Worm (Caenorhabditis elegans): ENCODE results near the gene Y17G9B.2.

- TF ChIP-seq pha-4 (tag; optimal IDR thresholded peaks at IDR 0.05): no peak
- no peak for TF ChIP-seq odd-2 (tag; optimal IDR thresholded peaks at IDR 0.05)
- no peak for TF ChIP-seq T23F11.4 (GFP tag; optimal IDR thresholded peaks at IDR 0.05)
- TF ChIP-seq ceh-24 (tag; optimal IDR thresholded peaks at IDR 0.05): no peak
- no peak for TF ChIP-seq unc-55 (GFP tag; optimal IDR thresholded peaks at IDR 0.05)
- TF ChIP-seq nhr-11 (tag; optimal IDR thresholded peaks at IDR 0.05): no peak
- TF ChIP-seq fkh-10 (GFP tag; optimal IDR thresholded peaks at IDR 0.05): no peak
- no peak for TF ChIP-seq elt-4 (tag; optimal IDR thresholded peaks at IDR 0.05)
- TF ChIP-seq dve-1 (tag; optimal IDR thresholded peaks at IDR 0.05): no peak
- no peak for TF ChIP-seq nhr-232 (tag; optimal IDR thresholded peaks at IDR 0.05)
- TF ChIP-seq pag-3 (tag; optimal IDR thresholded peaks at IDR 0.05; ENCODE audit: borderline replicate concordance): no peak
- TF ChIP-seq dmd-4 (tag; optimal IDR thresholded peaks at IDR 0.05; ENCODE audit: borderline replicate concordance): no peak
These were observed 12.1 kb downstream of the Y17G9B.2 start, which contains the start of gene R11E3.19 for ce11 chrIV:4776001-4776400.

All from whole organism, late embryonic.